Comparison of ENCODE assay signal across 5 fruit fly cellular contexts in the genomic region with DNA sequence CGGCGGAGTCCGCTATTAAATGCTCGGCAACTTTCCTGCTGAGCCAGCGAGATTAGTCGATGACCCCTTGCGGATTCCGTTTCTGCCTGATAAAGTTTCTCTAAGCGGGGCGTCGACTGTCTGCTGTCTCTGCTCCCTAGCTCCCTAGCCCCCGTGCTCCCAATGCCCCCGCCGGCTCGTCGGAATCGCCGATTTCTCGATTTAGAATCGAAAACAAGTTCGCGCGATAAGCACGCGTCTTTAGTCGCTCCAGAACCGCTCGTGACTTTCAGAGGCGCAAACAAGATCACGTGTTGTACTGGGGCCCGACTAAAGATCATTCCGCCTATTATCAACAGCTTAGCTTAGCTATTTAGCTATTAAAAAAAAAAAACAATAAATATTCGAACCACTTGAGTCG.
TF ChIP-seq lines count a peak whose summit lies in the region.

No protein-coding gene starts in this region.

- no peak for TF ChIP-seq CTCF in whole organism, embryonic (GFP tag; optimal IDR thresholded peaks at IDR 0.05; lab: Kevin White, UChicago)

TF ChIP-seq in whole organism, adult, 20 proteins besides CTCF, POLR2A, EP300 and RAD21:
- TF ChIP-seq cic (GFP tag; optimal IDR thresholded peaks at IDR 0.05; lab: Kevin White, UChicago) (peak; percentile 42), CG33017 (tag; optimal IDR thresholded peaks at IDR 0.05; lab: Kevin White, UChicago) (no peak), pad (GFP tag; optimal IDR thresholded peaks at IDR 0.05; lab: Kevin White, UChicago) (no peak), CG14711 (tag; optimal IDR thresholded peaks at IDR 0.05; lab: Kevin White, UChicago) (no peak), tj (GFP tag; optimal IDR thresholded peaks at IDR 0.05; lab: Kevin White, UChicago) (peak; percentile 76)

TF ChIP-seq in whole organism, embryonic, 481 proteins besides CTCF, POLR2A, EP300 and RAD21:
- peak; percentile 48 for TF ChIP-seq CG2678 (tag; optimal IDR thresholded peaks at IDR 0.05; lab: Kevin White, UChicago)
- peak; percentile 47 for TF ChIP-seq CG7987 (GFP tag; optimal IDR thresholded peaks at IDR 0.05; lab: Kevin White, UChicago)
- peak; percentile 6 for TF ChIP-seq CG10543 (GFP tag; optimal IDR thresholded peaks at IDR 0.05; lab: Kevin White, UChicago)
- peak; percentile 83 for TF ChIP-seq sug (tag; optimal IDR thresholded peaks at IDR 0.05; lab: Kevin White, UChicago)
- TF ChIP-seq Tbp (GFP tag; optimal IDR thresholded peaks at IDR 0.05; lab: Kevin White, UChicago) = peak; percentile 60
- peak; percentile 43 for TF ChIP-seq crol (GFP tag; IDR thresholded peaks at IDR 0.05; lab: Robert Waterston, UW)
- TF ChIP-seq cwo (GFP tag; optimal IDR thresholded peaks at IDR 0.05; lab: Kevin White, UChicago) = peak; percentile 99
- peak; percentile 2 for TF ChIP-seq Hmr (GFP tag; optimal IDR thresholded peaks at IDR 0.05; lab: Kevin White, UChicago)
- peak; percentile 98 for TF ChIP-seq CG8359 (GFP tag; optimal IDR thresholded peaks at IDR 0.05; lab: Kevin White, UChicago; ENCODE audit: borderline replicate concordance)
- no peak for TF ChIP-seq Elba2 (GFP tag; optimal IDR thresholded peaks at IDR 0.05; lab: Kevin White, UChicago)
- no peak for TF ChIP-seq CG17385 (GFP tag; optimal IDR thresholded peaks at IDR 0.05; lab: Kevin White, UChicago)
- peak; percentile 88 for TF ChIP-seq CG34376 (GFP tag; optimal IDR thresholded peaks at IDR 0.05; lab: Kevin White, UChicago)
- no peak for TF ChIP-seq gce (GFP tag; IDR thresholded peaks at IDR 0.05; lab: Robert Waterston, UW)
- no peak for TF ChIP-seq CG10209 (GFP tag; optimal IDR thresholded peaks at IDR 0.05; lab: Kevin White, UChicago)

TF ChIP-seq in whole organism, prepupa, 60 proteins besides CTCF, POLR2A, EP300 and RAD21:
- TF ChIP-seq CG31627 (GFP tag; optimal IDR thresholded peaks at IDR 0.05; lab: Kevin White, UChicago) = no peak
- TF ChIP-seq svp (GFP tag; lab: Kevin White, UChicago) = peak; percentile 63
- TF ChIP-seq CG10631 (GFP tag; optimal IDR thresholded peaks at IDR 0.05; lab: Kevin White, UChicago) = no peak
- TF ChIP-seq salr (GFP tag; optimal IDR thresholded peaks at IDR 0.05; lab: Kevin White, UChicago) = no peak
- no peak for TF ChIP-seq CG8319 (GFP tag; optimal IDR thresholded peaks at IDR 0.05; lab: Kevin White, UChicago)
- TF ChIP-seq CG9139 (GFP tag; optimal IDR thresholded peaks at IDR 0.05; lab: Kevin White, UChicago) = no peak
- TF ChIP-seq Gug (GFP tag; IDR thresholded peaks at IDR 0.05; lab: Robert Waterston, UW) = no peak

TF ChIP-seq in whole organism, pupa, 21 proteins besides CTCF, POLR2A, EP300 and RAD21:
- TF ChIP-seq rn (GFP tag; IDR thresholded peaks at IDR 0.05; lab: Robert Waterston, UW) (no peak), CG4496 (GFP tag; IDR thresholded peaks at IDR 0.05; lab: Robert Waterston, UW) (0 out of 3 replicates have a peak, but pooled peaks have one; percentile 42), fd96Ca (GFP tag; IDR thresholded peaks at IDR 0.05; lab: Robert Waterston, UW) (no peak), Ets98B (GFP tag; IDR thresholded peaks at IDR 0.05; lab: Robert Waterston, UW) (no peak)

TF ChIP-seq in whole organism, wandering third instar larva, 38 proteins besides CTCF, POLR2A, EP300 and RAD21:
- TF ChIP-seq CG32264 (GFP tag; optimal IDR thresholded peaks at IDR 0.05; lab: Kevin White, UChicago) (no peak), Myc (optimal IDR thresholded peaks at IDR 0.05; lab: Kevin White, UChicago) (peak; percentile 63)
